Worm (Caenorhabditis elegans) whole organism, L1 larva: ENCODE measurements around the gene mrpl-12.

Experiments used
- egl-27 ChIP-seq, 2 experiments: fragments of 150-350 bp in 1 of 2; sonication (generic microtip); optimal IDR thresholded peaks; 3 replicates each; lab custom pipeline; 2017 to 2018; ENCODE audit warnings: missing biosample characterization in 2 of 2, missing genetic modification characterization in 2 of 2, missing genetic modification reagents in 2 of 2
- unc-130 ChIP-seq: fragments of 150-350 bp; optimal IDR thresholded peaks from 2 replicates; lab custom pipeline; 2017; ENCODE audit warnings: missing biosample characterization, missing genetic modification characterization, inconsistent platforms
- vab-15 ChIP-seq: sonication (generic microtip); optimal IDR thresholded peaks from 2 replicates; lab custom pipeline; 2017; ENCODE audit warnings: missing genotype, mild to moderate bottlenecking, missing genetic modification characterization, missing compliant biosample characterization
- ztf-11 ChIP-seq, 2 experiments: sonication (generic microtip); optimal IDR thresholded peaks; 2 replicates each; lab custom pipeline; 2016 to 2017; ENCODE audit warnings: missing genetic modification characterization in 2 of 2, missing biosample characterization in 1 of 2, missing compliant biosample characterization in 1 of 2

- TF ChIP-seq unc-130 (tag; lab: Kevin White, UChicago) (no peak), vab-15 (tag; lab: Kevin White, UChicago) (no peak), egl-27 (tag; optimal IDR thresholded peaks at IDR 0.05; lab: Kevin White, UChicago) (no peak), ztf-11 (tag; optimal IDR thresholded peaks at IDR 0.05; lab: Kevin White, UChicago) (no peak)
Observed at ce11 chrIII:10739902-10740301, 32.3 kb downstream of the mrpl-12 start.
